Fruit fly (Drosophila melanogaster) whole organism, embryonic: ENCODE measurements around the gene CG43925.

Experiments
- Awh ChIP-seq: fragments of 200-800 bp; sonication (Bioruptor generic); IDR thresholded peaks from 2 replicates; pipeline ENCODE4, ENCODE4 v1.3.6; 2022; ENCODE audit warnings: missing biosample characterization, missing genetic modification characterization
- B-H2 ChIP-seq: fragments of 200-800 bp; sonication (Bioruptor generic); optimal IDR thresholded peaks from 2 replicates; lab custom pipeline; 2018; ENCODE audit warnings: missing biosample characterization, mild to moderate bottlenecking, missing genetic modification characterization
- CG1024 ChIP-seq: fragments of 200-800 bp; sonication (Bioruptor generic); IDR thresholded peaks from 2 replicates; pipeline ENCODE4 v1.3.6; 2022; ENCODE audit warnings: missing biosample characterization, missing genetic modification characterization
- CG10431 ChIP-seq: fragments of 200-800 bp; sonication (Bioruptor generic); optimal IDR thresholded peaks from 3 replicates; lab custom pipeline; 2018; ENCODE audit warnings: missing biosample characterization, mild to moderate bottlenecking, missing genetic modification characterization
- CG10462 ChIP-seq: fragments of 200-800 bp; sonication (Bioruptor generic); optimal IDR thresholded peaks from 2 replicates; lab custom pipeline; 2016; ENCODE audit warnings: missing biosample characterization, missing genetic modification characterization
- CG11085 ChIP-seq: fragments of 200-800 bp; sonication (Bioruptor generic); IDR thresholded peaks from 2 replicates; pipeline ENCODE4 v1.3.6; 2022; ENCODE audit warnings: missing biosample characterization, missing genetic modification characterization
- CG11560 ChIP-seq: fragments of 200-800 bp; sonication (Bioruptor generic); IDR thresholded peaks from 3 replicates; pipeline ENCODE4 v1.3.6; 2022; ENCODE audit warnings: missing biosample characterization, missing genetic modification characterization
- CG12219 ChIP-seq: fragments of 200-800 bp; sonication (Bioruptor generic); optimal IDR thresholded peaks from 3 replicates; lab custom pipeline; 2018; ENCODE audit warnings: missing biosample characterization, mild to moderate bottlenecking, missing genetic modification characterization
- CG12659 ChIP-seq: fragments of 200-800 bp; sonication (Bioruptor generic); optimal IDR thresholded peaks from 3 replicates; lab custom pipeline; 2017; ENCODE audit warnings: mild to moderate bottlenecking, missing biosample characterization, missing genetic modification reagents, missing genetic modification characterization
- CG14667 ChIP-seq: fragments of 200-800 bp; sonication (Bioruptor generic); IDR thresholded peaks from 2 replicates; pipeline ENCODE4 v1.3.6; 2022; ENCODE audit warnings: missing biosample characterization, missing genetic modification characterization
- CG14710 ChIP-seq: fragments of 200-800 bp; sonication (Bioruptor generic); optimal IDR thresholded peaks from 3 replicates; lab custom pipeline; 2019; ENCODE audit warnings: missing biosample characterization, mild to moderate bottlenecking, missing genetic modification characterization, moderate library complexity
- CG15601 ChIP-seq: fragments of 200-800 bp; sonication (Bioruptor generic); optimal IDR thresholded peaks from 3 replicates; lab custom pipeline; 2019; ENCODE audit warnings: missing biosample characterization, mild to moderate bottlenecking, missing genetic modification characterization, moderate library complexity
- CG16863 ChIP-seq: fragments of 200-800 bp; sonication (Bioruptor generic); optimal IDR thresholded peaks from 3 replicates; lab custom pipeline; 2016; ENCODE audit warnings: missing biosample characterization, missing genetic modification characterization
- CG17361 ChIP-seq: fragments of 200-800 bp; sonication (Bioruptor generic); IDR thresholded peaks from 3 replicates; pipeline ENCODE4 v1.3.6; 2022; ENCODE audit warnings: missing biosample characterization, missing genetic modification characterization
- CG17568 ChIP-seq: fragments of 200-800 bp; sonication (Bioruptor generic); optimal IDR thresholded peaks from 2 replicates; lab custom pipeline; 2018; ENCODE audit warnings: missing biosample characterization, mild to moderate bottlenecking, missing genetic modification characterization, moderate library complexity
- CG2202 ChIP-seq: fragments of 200-800 bp; sonication (Bioruptor generic); optimal IDR thresholded peaks from 2 replicates; lab custom pipeline; 2018; ENCODE audit warnings: missing biosample characterization, mild to moderate bottlenecking, missing genetic modification characterization
- CG3163 ChIP-seq: fragments of 200-800 bp; sonication (Bioruptor generic); optimal IDR thresholded peaks from 3 replicates; lab custom pipeline; 2016; ENCODE audit warnings: missing biosample characterization, missing genetic modification characterization
- CG32767 ChIP-seq: fragments of 200-800 bp; sonication (Bioruptor generic); IDR thresholded peaks from 2 replicates; pipeline ENCODE4 v1.3.6; 2022; ENCODE audit warnings: missing biosample characterization, missing genetic modification characterization
- CG3726 ChIP-seq: fragments of 200-800 bp; sonication (Bioruptor generic); IDR thresholded peaks from 3 replicates; pipeline ENCODE4, ENCODE4 v1.3.6; 2022; ENCODE audit warnings: missing biosample characterization, missing genetic modification characterization
- CG3847 ChIP-seq: fragments of 200-800 bp; sonication (Bioruptor generic); IDR thresholded peaks from 2 replicates; pipeline ENCODE4 v1.3.6; 2022; ENCODE audit warnings: missing biosample characterization, missing genetic modification characterization
- CG4282 ChIP-seq: fragments of 200-800 bp; sonication (Bioruptor generic); optimal IDR thresholded peaks from 2 replicates; lab custom pipeline; 2016; ENCODE audit warnings: missing biosample characterization, missing genetic modification characterization
- CG4404 ChIP-seq: fragments of 200-800 bp; sonication (Bioruptor generic); IDR thresholded peaks from 2 replicates; pipeline ENCODE4 v1.3.6; 2022; ENCODE audit warnings: missing biosample characterization, missing genetic modification characterization
- CG6689 ChIP-seq: fragments of 200-800 bp; sonication (Bioruptor generic); IDR thresholded peaks from 2 replicates; pipeline ENCODE4 v1.3.6; 2022; ENCODE audit warnings: missing biosample characterization, missing genetic modification characterization
- CG6765 ChIP-seq: fragments of 200-800 bp; sonication (Bioruptor generic); optimal IDR thresholded peaks from 3 replicates; lab custom pipeline; 2017; ENCODE audit warnings: missing biosample characterization, mild to moderate bottlenecking, missing genetic modification characterization
- CG9817 ChIP-seq: fragments of 200-800 bp; sonication (Bioruptor generic); optimal IDR thresholded peaks from 2 replicates; lab custom pipeline; 2018; ENCODE audit warnings: missing biosample characterization, mild to moderate bottlenecking, missing genetic modification characterization, moderate library complexity
- Dfd ChIP-seq, 2 experiments: fragments of >200 bp; optimal IDR thresholded peaks; 2 replicates each; lab custom pipeline; 2017; ENCODE audit warnings: missing biosample characterization in 2 of 2, missing genetic modification characterization in 2 of 2
- Drgx ChIP-seq: fragments of 200-800 bp; sonication (Bioruptor generic); IDR thresholded peaks from 2 replicates; pipeline ENCODE4 v1.3.6; 2022; ENCODE audit warnings: missing biosample characterization, missing genetic modification characterization
- Fer1 ChIP-seq: fragments of 200-800 bp; sonication (Bioruptor generic); optimal IDR thresholded peaks from 2 replicates; lab custom pipeline; 2017; ENCODE audit warnings: missing biosample characterization, mild to moderate bottlenecking, missing genetic modification characterization
- HLH4C ChIP-seq: fragments of 200-800 bp; sonication (Bioruptor generic); IDR thresholded peaks from 3 replicates; pipeline ENCODE4 v1.3.6; 2022; ENCODE audit warnings: missing biosample characterization, missing genetic modification characterization; ENCODE audit not compliant: partially characterized antibody
- HLH54F ChIP-seq: fragments of 200-800 bp; sonication (Bioruptor generic); optimal IDR thresholded peaks from 3 replicates; lab custom pipeline; 2016; ENCODE audit warnings: missing biosample characterization, missing genetic modification characterization
- HLHmδ ChIP-seq: fragments of 200-800 bp; sonication (Bioruptor generic); optimal IDR thresholded peaks from 2 replicates; lab custom pipeline; 2018; ENCODE audit warnings: missing biosample characterization, mild to moderate bottlenecking, missing genetic modification characterization, moderate library complexity
- Lhr ChIP-seq: fragments of 200-800 bp; sonication (Bioruptor generic); optimal IDR thresholded peaks from 3 replicates; lab custom pipeline; 2017; ENCODE audit warnings: mild to moderate bottlenecking, missing biosample characterization, missing genetic modification reagents, missing genetic modification characterization
- MBD-R2 ChIP-seq: fragments of 200-800 bp; sonication (Bioruptor generic); IDR thresholded peaks from 2 replicates; pipeline ENCODE4 v1.3.6; 2022; ENCODE audit warnings: missing biosample characterization, missing genetic modification characterization
- Mes4 ChIP-seq: fragments of 200-800 bp; sonication (Bioruptor generic); optimal IDR thresholded peaks from 2 replicates; lab custom pipeline; 2016; ENCODE audit warnings: missing biosample characterization, missing genetic modification characterization
- Ravus ChIP-seq: fragments of 200-800 bp; sonication (Bioruptor generic); IDR thresholded peaks from 2 replicates; pipeline ENCODE4 v1.3.6; 2022; ENCODE audit warnings: missing biosample characterization, missing genetic modification characterization
- Sox100B ChIP-seq: fragments of 200-800 bp; sonication (Bioruptor generic); optimal IDR thresholded peaks from 3 replicates; lab custom pipeline; 2018; ENCODE audit warnings: missing biosample characterization, mild to moderate bottlenecking, missing genetic modification characterization
- bab2 ChIP-seq: fragments of 200-800 bp; sonication (Bioruptor generic); optimal IDR thresholded peaks from 2 replicates; lab custom pipeline; 2016; ENCODE audit warnings: missing biosample characterization, missing genetic modification characterization
- dpn ChIP-seq, 2 experiments: fragments of 200-800 bp; sonication (Bioruptor generic); optimal IDR thresholded peaks; 3 replicates each; lab custom pipeline; 2016; ENCODE audit warnings: missing biosample characterization in 2 of 2, missing genetic modification characterization in 2 of 2
- en ChIP-seq: fragments of 200-800 bp; sonication (Bioruptor generic); optimal IDR thresholded peaks from 2 replicates; lab custom pipeline; 2016; ENCODE audit warnings: missing biosample characterization, missing genetic modification characterization
- esg ChIP-seq: fragments of 200-800 bp; sonication (Bioruptor generic); conservative IDR thresholded peaks from 2 replicates; pipeline ENCODE4 v1.3.6; 2022; ENCODE audit warnings: missing biosample characterization, missing genetic modification characterization
- gsb ChIP-seq: fragments of 200-800 bp; sonication (Bioruptor generic); IDR thresholded peaks from 2 replicates; pipeline ENCODE4 v1.3.6; 2022; ENCODE audit warnings: missing biosample characterization, missing genetic modification characterization
- hbn ChIP-seq: fragments of 200-800 bp; sonication (Bioruptor generic); IDR thresholded peaks from 2 replicates; pipeline ENCODE4 v1.3.6; 2022; ENCODE audit warnings: missing biosample characterization, missing genetic modification characterization; ENCODE audit not compliant: partially characterized antibody
- inv ChIP-seq: fragments of 200-800 bp; sonication (Bioruptor generic); IDR thresholded peaks from 2 replicates; pipeline ENCODE4 v1.3.6; 2022; ENCODE audit warnings: missing biosample characterization, missing genetic modification characterization; ENCODE audit not compliant: partially characterized antibody
- knrl ChIP-seq: fragments of 200-800 bp; sonication (Bioruptor generic); IDR thresholded peaks from 3 replicates; pipeline ENCODE4 v1.3.6; 2022; ENCODE audit warnings: missing biosample characterization, missing genetic modification characterization; ENCODE audit not compliant: partially characterized antibody
- mirr ChIP-seq: fragments of 200-800 bp; sonication (Bioruptor generic); optimal IDR thresholded peaks from 3 replicates; lab custom pipeline; 2018; ENCODE audit warnings: missing biosample characterization, mild to moderate bottlenecking, missing genetic modification characterization
- otp ChIP-seq: fragments of 200-800 bp; sonication (Bioruptor generic); IDR thresholded peaks from 3 replicates; pipeline ENCODE4, ENCODE4 v1.3.6; 2022; ENCODE audit warnings: missing biosample characterization, missing genetic modification characterization
- pb ChIP-seq: fragments of 200-800 bp; sonication (Bioruptor generic); optimal IDR thresholded peaks from 3 replicates; lab custom pipeline; 2016; ENCODE audit warnings: missing biosample characterization, missing genetic modification characterization
- psq ChIP-seq: fragments of 200-800 bp; sonication (Bioruptor generic); optimal IDR thresholded peaks from 2 replicates; lab custom pipeline; 2017; ENCODE audit warnings: missing biosample characterization, missing genetic modification characterization
- slou ChIP-seq: fragments of 200-800 bp; sonication (Bioruptor generic); optimal IDR thresholded peaks from 3 replicates; lab custom pipeline; 2016; ENCODE audit warnings: missing biosample characterization, missing genetic modification characterization
- stc ChIP-seq: fragments of 200-800 bp; sonication (Bioruptor generic); IDR thresholded peaks from 2 replicates; pipeline ENCODE4 v1.3.6; 2022; ENCODE audit warnings: missing biosample characterization, missing genetic modification characterization
- tap ChIP-seq: fragments of 200-800 bp; optimal IDR thresholded peaks from 3 replicates; lab custom pipeline; 2019; ENCODE audit warnings: missing biosample characterization, mild to moderate bottlenecking, missing genetic modification characterization, moderate library complexity
- tgo ChIP-seq: fragments of 200-800 bp; sonication (Bioruptor generic); IDR thresholded peaks from 3 replicates; pipeline ENCODE4 v1.3.6; 2022; ENCODE audit warnings: missing biosample characterization, missing genetic modification characterization

CG43925 gene

DNA sequence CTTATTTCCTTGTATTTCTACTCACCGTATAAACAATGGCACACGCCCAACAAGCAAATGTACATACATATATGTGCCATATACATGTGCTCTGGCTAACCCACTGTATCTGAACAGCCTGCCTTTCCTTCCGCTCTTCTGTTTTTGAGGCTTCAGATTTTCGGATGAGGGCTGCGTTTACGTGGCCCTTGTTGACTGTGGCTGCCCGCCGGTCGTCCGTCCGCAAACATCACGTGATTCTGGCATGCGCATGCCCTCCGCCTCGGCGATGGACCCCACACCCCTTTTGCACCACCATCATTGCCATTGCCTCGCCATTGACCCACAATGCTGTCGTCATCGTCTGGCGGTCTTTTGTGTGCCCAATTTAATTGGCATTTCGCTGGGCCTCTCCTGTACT lies 29.0 kb downstream of the CG43925 start (continued):
- TF ChIP-seq gsb (GFP tag; lab: Robert Waterston, UW) (no peak), CG12659 (GFP tag; lab: Kevin White, UChicago) (peak; percentile 21), hbn (GFP tag; lab: Robert Waterston, UW) (no peak), Mes4 (GFP tag; lab: Kevin White, UChicago) (no peak), CG2202 (tag; lab: Kevin White, UChicago) (peak; percentile 3), HLH54F (no peak), CG3163 (no peak), CG3726 (GFP tag; lab: Robert Waterston, UW) (no peak), CG12219 (no peak), esg (GFP tag; lab: Robert Waterston, UW) (no peak), CG1024 (no peak), Drgx (GFP tag; lab: Robert Waterston, UW) (peak; percentile 45; the same call in 1 of the 2 replicates), psq (no peak), CG14667 (GFP tag; lab: Robert Waterston, UW) (no peak), en (GFP tag; lab: Kevin White, UChicago) (no peak), dpn (GFP tag; optimal IDR thresholded peaks at IDR 0.05; lab: Kevin White, UChicago) (no peak), HLHmδ (peak; percentile 84), Ravus (GFP tag; lab: Robert Waterston, UW) (no peak), HLH4C (no peak), CG6689 (GFP tag; lab: Robert Waterston, UW) (no peak), CG17568 (GFP tag; lab: Kevin White, UChicago) (no peak), CG32767 (GFP tag; lab: Robert Waterston, UW) (peak; percentile 59; the same call in 1 of the 2 replicates), CG4282 (GFP tag; lab: Kevin White, UChicago) (no peak), Dfd (GFP tag; optimal IDR thresholded peaks at IDR 0.05; lab: Kevin White, UChicago) (no peak), otp (GFP tag; lab: Robert Waterston, UW) (peak; percentile 60; the same call in 1 of the 3 replicates), mirr (GFP tag; lab: Kevin White, UChicago) (peak; percentile 71), inv (GFP tag; lab: Robert Waterston, UW) (no peak), slou (GFP tag; lab: Kevin White, UChicago) (no peak), CG11560 (no peak), CG3847 (GFP tag; lab: Robert Waterston, UW) (no peak), stc (GFP tag; lab: Robert Waterston, UW) (no peak), Fer1 (peak; percentile 75), B-H2 (GFP tag; lab: Kevin White, UChicago) (peak; percentile 43), CG14710 (tag; lab: Kevin White, UChicago) (peak; percentile 24), bab2 (GFP tag; lab: Kevin White, UChicago) (peak; percentile 5), Lhr (GFP tag; lab: Kevin White, UChicago) (no peak), tap (no peak), CG15601 (tag; lab: Kevin White, UChicago) (peak; percentile 25), knrl (GFP tag; lab: Robert Waterston, UW) (no peak), pb (no peak), CG16863 (GFP tag; lab: Kevin White, UChicago) (no peak), Awh (peak; percentile 49; the same call in 1 of the 2 replicates), CG10431 (GFP tag; lab: Kevin White, UChicago) (no peak), CG17361 (GFP tag; lab: Robert Waterston, UW) (no peak), MBD-R2 (GFP tag; lab: Robert Waterston, UW) (peak; percentile 33; the same call in 1 of the 2 replicates), CG11085 (GFP tag; lab: Robert Waterston, UW) (no peak), tgo (GFP tag; lab: Robert Waterston, UW) (no peak), CG4404 (no peak), CG9817 (tag; lab: Kevin White, UChicago) (no peak), CG6765 (GFP tag; lab: Kevin White, UChicago) (no peak), CG10462 (GFP tag; lab: Kevin White, UChicago) (no peak), Sox100B (GFP tag; lab: Kevin White, UChicago) (peak; percentile 9)
